Fruit fly (Drosophila melanogaster) whole organism, prepupa: ENCODE measurements around the gene siz.
A peak's percentile ranks its signal among the peaks of the same experiment; 100 is the strongest.

Experiments
- CG10669 ChIP-seq: fragments of 200-800 bp; sonication (Bioruptor generic); optimal IDR thresholded peaks from 3 replicates; lab custom pipeline; 2018; ENCODE audit warnings: missing biosample characterization, mild to moderate bottlenecking, missing genetic modification characterization, moderate library complexity
- CG8119 ChIP-seq: fragments of 200-800 bp; sonication (Bioruptor generic); IDR thresholded peaks from 3 replicates; pipeline ENCODE4 v1.3.6; 2022; ENCODE audit warnings: missing biosample characterization, missing genetic modification characterization
- Eip75B ChIP-seq: fragments of 200-800 bp; sonication (Bioruptor generic); optimal IDR thresholded peaks from 3 replicates; lab custom pipeline; 2016; ENCODE audit warnings: missing biosample characterization, missing genetic modification characterization
- Ets21C ChIP-seq: fragments of 200-800 bp; sonication (Bioruptor generic); optimal IDR thresholded peaks from 3 replicates; lab custom pipeline; 2016; ENCODE audit warnings: missing biosample characterization, missing genetic modification characterization
- Sox14 ChIP-seq: fragments of 200-800 bp; sonication (Bioruptor generic); optimal IDR thresholded peaks from 3 replicates; lab custom pipeline; 2016; ENCODE audit warnings: missing biosample characterization, missing genetic modification characterization
- eg ChIP-seq: fragments of 200-800 bp; sonication (Bioruptor generic); IDR thresholded peaks from 3 replicates; pipeline ENCODE4 v1.3.6; 2022; ENCODE audit warnings: missing biosample characterization, missing genetic modification characterization

DNA sequence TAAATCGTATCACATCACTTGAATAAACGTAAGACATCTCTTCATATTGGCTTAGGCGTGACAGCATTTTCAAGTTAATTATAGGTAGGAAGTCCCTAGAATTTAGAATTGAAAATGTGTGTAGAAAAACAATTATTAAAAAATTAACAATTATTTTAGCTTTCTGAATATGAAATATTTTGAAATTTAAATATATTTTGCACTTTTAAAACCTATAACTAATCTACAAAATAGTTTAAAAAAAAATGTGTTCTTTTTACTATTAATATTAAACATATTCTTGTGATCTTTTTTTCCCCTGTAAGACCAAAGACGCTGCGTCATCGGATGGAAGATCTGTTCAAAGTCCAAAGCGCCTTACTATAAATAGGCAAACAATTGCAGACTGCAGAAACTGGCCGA is 88.2 kb downstream of the siz start:
- peak; percentile 55; the same call in 2 of the 3 replicates for TF ChIP-seq CG8119 (GFP tag; lab: Robert Waterston, UW)
- TF ChIP-seq eg (GFP tag; lab: Robert Waterston, UW) = no peak
- TF ChIP-seq Eip75B (GFP tag; lab: Kevin White, UChicago) = no peak
- TF ChIP-seq Sox14 (GFP tag; lab: Kevin White, UChicago) = no peak
- no peak for TF ChIP-seq Ets21C
- TF ChIP-seq CG10669 (GFP tag; lab: Kevin White, UChicago) = peak; percentile 22
